Fruit fly (Drosophila melanogaster) Kc167 (cell line): ENCODE data around the gene bcd.

ENCODE experiments used
- Sin3A ChIP-seq: fragments of >200 bp; optimal IDR thresholded peaks from 2 replicates; lab custom pipeline; 2018; ENCODE audit warnings: missing external identifiers
- h ChIP-seq: fragments of >200 bp; optimal IDR thresholded peaks from 3 replicates; lab custom pipeline; 2018; ENCODE audit warnings: missing external identifiers
- insv ChIP-seq: fragments of >200 bp; optimal IDR thresholded peaks from 3 replicates; lab custom pipeline; 2018; ENCODE audit warnings: missing external identifiers
- psq ChIP-seq: fragments of >200 bp; optimal IDR thresholded peaks from 2 replicates; lab custom pipeline; 2017; ENCODE audit warnings: missing external identifiers

- TF ChIP-seq Sin3A (lab: Kevin White, UChicago) (no peak), psq (no peak), insv (no peak), h (no peak)
These were observed at the start of gene bcd for dm6 chr3R:6759419-6759818.
